Fruit fly (Drosophila melanogaster): ENCODE results near the gene DppIII.

dm6 chr3R:8327967-8328789, 16.0 kb upstream of the DppIII start:
- TF ChIP-seq CG8478 (optimal IDR thresholded peaks at IDR 0.05) (no peak), CTCF (optimal IDR thresholded peaks at IDR 0.05) (no peak)
